Fruit fly (Drosophila melanogaster) whole organism, embryonic: ENCODE measurements around the gene CG43693.

Source experiments
- Adf1 ChIP-seq: fragments of 200-800 bp; sonication (Bioruptor generic); IDR thresholded peaks from 2 replicates; pipeline ENCODE4 v1.3.6; 2022; ENCODE audit warnings: missing biosample characterization, missing genetic modification characterization
- C15 ChIP-seq: fragments of 200-800 bp; sonication (Bioruptor generic); IDR thresholded peaks from 3 replicates; pipeline ENCODE4 v1.3.6; 2022; ENCODE audit warnings: missing biosample characterization, missing genetic modification characterization
- CG10147 ChIP-seq: fragments of 200-800 bp; sonication (Bioruptor generic); optimal IDR thresholded peaks from 2 replicates; lab custom pipeline; 2019; ENCODE audit warnings: missing biosample characterization, mild to moderate bottlenecking, missing genetic modification characterization, moderate library complexity
- CG10979 ChIP-seq: fragments of 200-800 bp; sonication (Bioruptor generic); optimal IDR thresholded peaks from 2 replicates; lab custom pipeline; 2018; ENCODE audit warnings: missing biosample characterization, mild to moderate bottlenecking, missing genetic modification characterization, moderate library complexity
- CG11504 ChIP-seq: fragments of 200-800 bp; sonication (Bioruptor generic); optimal IDR thresholded peaks from 3 replicates; lab custom pipeline; 2019; ENCODE audit warnings: missing biosample characterization, mild to moderate bottlenecking, missing genetic modification characterization, moderate library complexity
- CG12219 ChIP-seq: fragments of 200-800 bp; sonication (Bioruptor generic); optimal IDR thresholded peaks from 3 replicates; lab custom pipeline; 2018; ENCODE audit warnings: missing biosample characterization, mild to moderate bottlenecking, missing genetic modification characterization
- CG14965 ChIP-seq: fragments of 200-800 bp; sonication (Bioruptor generic); optimal IDR thresholded peaks from 2 replicates; lab custom pipeline; 2016; ENCODE audit warnings: missing biosample characterization, missing genetic modification characterization, borderline replicate concordance
- CG15011 ChIP-seq: fragments of 200-800 bp; sonication (Bioruptor generic); optimal IDR thresholded peaks from 3 replicates; lab custom pipeline; 2018; ENCODE audit warnings: missing biosample characterization, mild to moderate bottlenecking, missing genetic modification characterization
- CG15696 ChIP-seq: fragments of 200-800 bp; sonication (Bioruptor generic); optimal IDR thresholded peaks from 2 replicates; lab custom pipeline; 2019; ENCODE audit warnings: missing biosample characterization, mild to moderate bottlenecking, missing genetic modification characterization, moderate library complexity
- CG16813 ChIP-seq: fragments of 200-800 bp; sonication (Bioruptor generic); IDR thresholded peaks from 3 replicates; pipeline ENCODE4 v1.3.6; 2022; ENCODE audit warnings: missing biosample characterization, missing genetic modification characterization; ENCODE audit not compliant: partially characterized antibody
- CG17359 ChIP-seq: fragments of 200-800 bp; sonication (Bioruptor generic); optimal IDR thresholded peaks from 3 replicates; lab custom pipeline; 2018; ENCODE audit warnings: missing biosample characterization, mild to moderate bottlenecking, missing genetic modification characterization, moderate library complexity
- CG18619 ChIP-seq: fragments of 200-800 bp; sonication (Bioruptor generic); optimal IDR thresholded peaks from 3 replicates; lab custom pipeline; 2017; ENCODE audit warnings: missing biosample characterization, mild to moderate bottlenecking, missing genetic modification characterization
- CG33213 ChIP-seq: fragments of 200-800 bp; sonication (Bioruptor generic); optimal IDR thresholded peaks from 3 replicates; lab custom pipeline; 2016; ENCODE audit warnings: missing biosample characterization, missing genetic modification characterization
- CG34376 ChIP-seq: fragments of 200-800 bp; sonication (Bioruptor generic); optimal IDR thresholded peaks from 2 replicates; lab custom pipeline; 2018; ENCODE audit warnings: missing biosample characterization, mild to moderate bottlenecking, missing genetic modification characterization
- CG5953 ChIP-seq: fragments of 200-800 bp; sonication (Bioruptor generic); IDR thresholded peaks from 2 replicates; pipeline ENCODE4 v1.3.6; 2022; ENCODE audit warnings: missing biosample characterization, missing genetic modification characterization
- CG7745 ChIP-seq: fragments of 200-800 bp; sonication (Bioruptor generic); optimal IDR thresholded peaks from 2 replicates; lab custom pipeline; 2018; ENCODE audit warnings: missing biosample characterization, mild to moderate bottlenecking, missing genetic modification characterization, moderate library complexity
- CG9876 ChIP-seq: fragments of 200-800 bp; sonication (Bioruptor generic); optimal IDR thresholded peaks from 2 replicates; lab custom pipeline; 2016; ENCODE audit warnings: missing biosample characterization, missing genetic modification characterization
- CTCF ChIP-seq: fragments of 200-800 bp; sonication (Bioruptor generic); optimal IDR thresholded peaks from 2 replicates; lab custom pipeline; 2017; ENCODE audit warnings: missing biosample characterization, mild to moderate bottlenecking, missing genetic modification characterization, moderate library complexity
- CkIIα-i1 ChIP-seq: fragments of 200-800 bp; sonication (Bioruptor generic); IDR thresholded peaks from 2 replicates; pipeline ENCODE4 v1.3.6; 2022; ENCODE audit warnings: missing biosample characterization, missing genetic modification characterization
- D ChIP-seq, 2 experiments: fragments of 200-800 bp in 1 of 2; fragments of >200 bp in 1 of 2; sonication (Bioruptor generic) in 1 of 2; optimal IDR thresholded peaks; 2 replicates in 1 of 2; 3 replicates in 1 of 2; lab custom pipeline; 2017; ENCODE audit warnings: mild to moderate bottlenecking in 1 of 2, missing biosample characterization in 1 of 2, missing genetic modification characterization in 1 of 2, missing genetic modification reagents in 1 of 2
- Drgx ChIP-seq: fragments of 200-800 bp; sonication (Bioruptor generic); IDR thresholded peaks from 2 replicates; pipeline ENCODE4 v1.3.6; 2022; ENCODE audit warnings: missing biosample characterization, missing genetic modification characterization
- HmgD ChIP-seq: fragments of 200-800 bp; sonication (Bioruptor generic); optimal IDR thresholded peaks from 3 replicates; lab custom pipeline; 2016; ENCODE audit warnings: missing biosample characterization, missing genetic modification characterization
- Hmr ChIP-seq: fragments of 200-800 bp; sonication (Bioruptor generic); optimal IDR thresholded peaks from 3 replicates; lab custom pipeline; 2017; ENCODE audit warnings: mild to moderate bottlenecking, missing biosample characterization, missing genetic modification reagents, missing genetic modification characterization
- Lim3 ChIP-seq: fragments of 200-800 bp; sonication (Bioruptor generic); IDR thresholded peaks from 2 replicates; pipeline ENCODE4 v1.3.6; 2022; ENCODE audit warnings: missing biosample characterization, missing genetic modification characterization
- Lpt ChIP-seq: fragments of >200 bp; optimal IDR thresholded peaks from 2 replicates; lab custom pipeline; 2018; ENCODE audit warnings: missing biosample characterization, missing genetic modification characterization
- Max ChIP-seq: fragments of 200-800 bp; sonication (Bioruptor generic); optimal IDR thresholded peaks from 2 replicates; lab custom pipeline; 2016; ENCODE audit warnings: missing biosample characterization, mild to moderate bottlenecking, missing genetic modification characterization
- NFAT ChIP-seq: fragments of 200-800 bp; sonication (Bioruptor generic); IDR thresholded peaks from 2 replicates; pipeline ENCODE4 v1.3.6; 2022; ENCODE audit warnings: missing biosample characterization, missing genetic modification characterization
- PHDP ChIP-seq: fragments of 200-800 bp; sonication (Bioruptor generic); optimal IDR thresholded peaks from 3 replicates; lab custom pipeline; 2018; ENCODE audit warnings: missing biosample characterization, mild to moderate bottlenecking, missing genetic modification characterization, moderate library complexity
- Six4 ChIP-seq: fragments of 200-800 bp; sonication (Bioruptor generic); optimal IDR thresholded peaks from 2 replicates; lab custom pipeline; 2016; ENCODE audit warnings: missing biosample characterization, missing genetic modification characterization
- Tbp ChIP-seq: fragments of >200 bp; optimal IDR thresholded peaks from 2 replicates; lab custom pipeline; 2018; ENCODE audit warnings: missing biosample characterization, missing genetic modification characterization
- Xrp1 ChIP-seq: fragments of 200-800 bp; sonication (Bioruptor generic); IDR thresholded peaks from 2 replicates; pipeline ENCODE4 v1.3.6; 2022; ENCODE audit warnings: missing biosample characterization, missing genetic modification characterization
- ap ChIP-seq: fragments of 200-800 bp; sonication (Bioruptor generic); IDR thresholded peaks from 2 replicates; pipeline ENCODE4 v1.3.6; 2022; ENCODE audit warnings: missing biosample characterization, missing genetic modification characterization
- btn ChIP-seq: fragments of 200-800 bp; sonication (Bioruptor generic); optimal IDR thresholded peaks from 2 replicates; lab custom pipeline; 2016; ENCODE audit warnings: missing biosample characterization, missing genetic modification characterization
- cad ChIP-seq: fragments of >200 bp; optimal IDR thresholded peaks from 2 replicates; lab custom pipeline; 2017; ENCODE audit warnings: missing biosample characterization, missing genetic modification characterization
- ci ChIP-seq: fragments of 200-800 bp; sonication (Bioruptor generic); IDR thresholded peaks from 3 replicates; pipeline ENCODE4 v1.3.6; 2022; ENCODE audit warnings: missing biosample characterization, missing genetic modification characterization
- exex ChIP-seq: fragments of 200-800 bp; sonication (Bioruptor generic); optimal IDR thresholded peaks from 4 replicates; lab custom pipeline; 2018; ENCODE audit warnings: missing biosample characterization, mild to moderate bottlenecking, missing genetic modification characterization, moderate library complexity
- fu2 ChIP-seq: fragments of 200-800 bp; sonication (Bioruptor generic); optimal IDR thresholded peaks from 2 replicates; lab custom pipeline; 2016; ENCODE audit warnings: missing biosample characterization, missing genetic modification characterization
- gcm ChIP-seq: fragments of 200-800 bp; sonication (Bioruptor generic); optimal IDR thresholded peaks from 2 replicates; lab custom pipeline; 2019; ENCODE audit warnings: missing biosample characterization, mild to moderate bottlenecking, missing genetic modification characterization, moderate library complexity
- gcm2 ChIP-seq: fragments of 200-800 bp; sonication (Bioruptor generic); optimal IDR thresholded peaks from 2 replicates; lab custom pipeline; 2016; ENCODE audit warnings: missing biosample characterization, missing genetic modification characterization
- gsb-n ChIP-seq: fragments of 200-800 bp; sonication (Bioruptor generic); optimal IDR thresholded peaks from 3 replicates; lab custom pipeline; 2018; ENCODE audit warnings: missing biosample characterization, mild to moderate bottlenecking, missing genetic modification characterization
- kah ChIP-seq: fragments of 200-800 bp; sonication (Bioruptor generic); optimal IDR thresholded peaks from 2 replicates; lab custom pipeline; 2018; ENCODE audit warnings: missing biosample characterization, mild to moderate bottlenecking, missing genetic modification characterization
- lov ChIP-seq, 2 experiments: fragments of 200-800 bp in 1 of 2; fragments of >200 bp in 1 of 2; sonication (Bioruptor generic) in 1 of 2; IDR thresholded peaks in 1 of 2; optimal IDR thresholded peaks in 1 of 2; 2 replicates in 1 of 2; 3 replicates in 1 of 2; pipeline versions ENCODE4 v1.3.6 to Lab custom; 2017 to 2022; ENCODE audit warnings: missing biosample characterization in 1 of 2, missing genetic modification characterization in 1 of 2
- luna ChIP-seq: fragments of 200-800 bp; sonication (Bioruptor generic); optimal IDR thresholded peaks from 2 replicates; lab custom pipeline; 2016; ENCODE audit warnings: missing biosample characterization, missing genetic modification characterization
- nom ChIP-seq: fragments of 200-800 bp; sonication (Bioruptor generic); optimal IDR thresholded peaks from 2 replicates; lab custom pipeline; 2017; ENCODE audit warnings: missing biosample characterization, missing genetic modification characterization, mild to moderate bottlenecking, moderate library complexity, missing genetic modification reagents
- pan ChIP-seq, 4 experiments: fragments of >200 bp in 3 of 4; fragments of 200-800 bp in 1 of 4; sonication (Bioruptor generic) in 1 of 4; optimal IDR thresholded peaks in 3 of 4; IDR thresholded peaks in 1 of 4; 2 replicates each; pipeline versions ENCODE4 v1.3.6 to Lab custom; 2017 to 2022; ENCODE audit warnings: missing biosample characterization in 2 of 4, missing genetic modification characterization in 2 of 4, mixed read lengths in 1 of 4
- phol ChIP-seq: fragments of 200-800 bp; sonication (Bioruptor generic); optimal IDR thresholded peaks from 3 replicates; lab custom pipeline; 2018; ENCODE audit warnings: missing biosample characterization, mild to moderate bottlenecking, missing genetic modification characterization, moderate library complexity
- run ChIP-seq: fragments of 200-800 bp; sonication (Bioruptor generic); optimal IDR thresholded peaks from 3 replicates; lab custom pipeline; 2018; ENCODE audit warnings: missing biosample characterization, mild to moderate bottlenecking, missing genetic modification characterization
- sens-2 ChIP-seq: fragments of 200-800 bp; sonication (Bioruptor generic); IDR thresholded peaks from 2 replicates; pipeline ENCODE4 v1.3.6; 2022; ENCODE audit warnings: missing biosample characterization, missing genetic modification characterization
- usp ChIP-seq: fragments of >200 bp; optimal IDR thresholded peaks from 2 replicates; lab custom pipeline; 2017; ENCODE audit warnings: missing biosample characterization, missing genetic modification characterization
- zfh2 ChIP-seq: fragments of 200-800 bp; sonication (Bioruptor generic); optimal IDR thresholded peaks from 2 replicates; lab custom pipeline; 2016; ENCODE audit warnings: missing biosample characterization, missing genetic modification characterization

CG43693 gene

DNA sequence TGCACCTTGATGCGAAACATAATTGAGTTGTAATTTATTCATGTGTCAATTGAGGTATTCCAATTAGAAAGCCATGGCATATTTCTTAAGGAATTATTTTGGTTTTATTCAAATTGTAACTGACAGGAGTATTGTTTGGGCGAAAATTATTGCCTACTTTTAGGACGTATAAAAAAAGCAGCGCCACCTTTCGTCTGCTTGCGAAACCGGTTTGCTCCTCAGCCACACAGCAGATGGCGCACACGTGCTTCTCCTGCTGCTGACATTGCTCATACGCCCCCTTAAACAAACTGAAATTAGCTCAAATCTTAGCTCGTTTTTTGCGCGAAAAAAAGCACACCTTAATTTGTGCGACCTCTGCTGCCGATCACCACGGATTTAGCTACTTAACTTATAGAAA, 3.3 kb downstream of the CG43693 start (continued):
- TF ChIP-seq CG11504 (tag; lab: Kevin White, UChicago) (peak; percentile 74), Adf1 (peak; percentile 19; the same call in 1 of the 2 replicates), CG17359 (tag; lab: Kevin White, UChicago) (peak; percentile 80), CG15011 (GFP tag; lab: Kevin White, UChicago) (peak; percentile 16), btn (GFP tag; lab: Kevin White, UChicago) (peak; percentile 42), C15 (no peak), gcm (GFP tag; lab: Kevin White, UChicago) (no peak), ci (GFP tag; lab: Robert Waterston, UW) (peak; percentile 93), PHDP (tag; lab: Kevin White, UChicago) (peak; percentile 62), Xrp1 (GFP tag; lab: Robert Waterston, UW) (peak; percentile 73), CG10147 (GFP tag; lab: Kevin White, UChicago) (no peak), CG12219 (GFP tag; lab: Kevin White, UChicago) (peak; percentile 62), zfh2 (GFP tag; lab: Kevin White, UChicago) (no peak), CG7745 (tag; lab: Kevin White, UChicago) (no peak), Six4 (peak; percentile 54), Hmr (GFP tag; lab: Kevin White, UChicago) (peak; percentile 75), CkIIα-i1 (GFP tag; lab: Robert Waterston, UW) (no peak), CG9876 (GFP tag; lab: Kevin White, UChicago) (peak; percentile 83), CG15696 (peak; percentile 79), nom (GFP tag; lab: Kevin White, UChicago) (no peak), CG34376 (GFP tag; lab: Kevin White, UChicago) (peak; percentile 45), gcm2 (GFP tag; lab: Kevin White, UChicago) (no peak), Tbp (GFP tag; lab: Kevin White, UChicago) (no peak), Drgx (GFP tag; lab: Robert Waterston, UW) (peak; percentile 40; the same call in 1 of the 2 replicates), pan (optimal IDR thresholded peaks at IDR 0.05; lab: Kevin White, UChicago) (no peak), pan (GFP tag; optimal IDR thresholded peaks at IDR 0.05 in 1 of 2, IDR thresholded peaks at IDR 0.05 in 1 of 2) (peak in 1 of 2 experiments; percentile 75), NFAT (peak; percentile 95), CTCF (GFP tag; lab: Kevin White, UChicago) (peak; percentile 99), usp (GFP tag; lab: Kevin White, UChicago) (no peak), CG18619 (GFP tag; lab: Kevin White, UChicago) (peak; percentile 73), sens-2 (peak; percentile 76), run (tag; lab: Kevin White, UChicago) (no peak), phol (tag; lab: Kevin White, UChicago) (peak; percentile 55), kah (GFP tag; lab: Kevin White, UChicago) (peak; percentile 42), CG16813 (no peak), ap (GFP tag; lab: Robert Waterston, UW) (peak; percentile 45; the same call in 1 of the 2 replicates), CG5953 (GFP tag; lab: Robert Waterston, UW) (peak; percentile 79), CG14965 (GFP tag; lab: Kevin White, UChicago) (peak; percentile 90), exex (tag; lab: Kevin White, UChicago) (no peak), cad (no peak), Lpt (GFP tag; lab: Kevin White, UChicago) (no peak), Max (GFP tag; lab: Kevin White, UChicago) (peak; percentile 24), HmgD (GFP tag; lab: Kevin White, UChicago) (peak; percentile 83), CG10979 (tag; lab: Kevin White, UChicago) (peak; percentile 89), luna (GFP tag; lab: Kevin White, UChicago) (no peak), Lim3 (GFP tag; lab: Robert Waterston, UW) (no peak), lov (optimal IDR thresholded peaks at IDR 0.05; lab: Kevin White, UChicago) (no peak), lov (GFP tag; IDR thresholded peaks at IDR 0.05; lab: Robert Waterston, UW) (peak; percentile 84), fu2 (peak; percentile 45), D (optimal IDR thresholded peaks at IDR 0.05; lab: Kevin White, UChicago) (no peak), D (GFP tag; optimal IDR thresholded peaks at IDR 0.05; lab: Kevin White, UChicago) (peak; percentile 51), CG33213 (GFP tag; lab: Kevin White, UChicago) (peak; percentile 85), gsb-n (tag; lab: Kevin White, UChicago) (peak; percentile 10)
